Worm (Caenorhabditis elegans) whole organism, midembryonic: ENCODE data around the gene K08D8.4.

ENCODE experiments used
- T22C8.4 ChIP-seq: fragments of 200-800 bp; sonication (Bioruptor generic); IDR thresholded peaks from 2 replicates; pipeline ENCODE4 v1.3.6; 2022; ENCODE audit warnings: missing genetic modification characterization, missing compliant biosample characterization
- cog-1 ChIP-seq: sonication (generic microtip); optimal IDR thresholded peaks from 2 replicates; lab custom pipeline; 2016; ENCODE audit warnings: missing genetic modification characterization, missing compliant biosample characterization
- flt-1 ChIP-seq: fragments of 200-800 bp; sonication (Bioruptor generic); IDR thresholded peaks from 2 replicates; pipeline ENCODE4 v1.3.6; 2022; ENCODE audit warnings: missing genetic modification characterization, missing compliant biosample characterization
- klf-2 ChIP-seq: fragments of 200-800 bp; sonication (Bioruptor generic); conservative IDR thresholded peaks from 2 replicates; pipeline ENCODE4 v1.3.6; 2022; ENCODE audit warnings: missing genetic modification reagents, missing genetic modification characterization, missing compliant biosample characterization
- med-1 ChIP-seq: sonication (generic microtip); optimal IDR thresholded peaks from 2 replicates; lab custom pipeline; 2017; ENCODE audit warnings: missing genetic modification characterization, mild to moderate bottlenecking, missing compliant biosample characterization, antibody characterized with exemption, missing genetic modification reagents; ENCODE audit not compliant: insufficient read depth
- ref-1 ChIP-seq: fragments of 200-800 bp; sonication (Bioruptor generic); conservative IDR thresholded peaks from 2 replicates; pipeline ENCODE4 v1.3.6; 2022; ENCODE audit warnings: missing genetic modification reagents, missing genetic modification characterization, missing compliant biosample characterization
- tab-1 ChIP-seq: fragments of 200-800 bp; sonication (Bioruptor generic); IDR thresholded peaks from 2 replicates; pipeline ENCODE4 v1.3.6; 2022; ENCODE audit warnings: missing genetic modification characterization, missing compliant biosample characterization
- ztf-23 ChIP-seq: fragments of 200-800 bp; sonication (Bioruptor generic); IDR thresholded peaks from 2 replicates; pipeline ENCODE4 v1.3.6; 2022; ENCODE audit warnings: missing genetic modification reagents, missing genetic modification characterization, missing compliant biosample characterization
- ztf-29 ChIP-seq: fragments of 200-800 bp; sonication (Bioruptor generic); IDR thresholded peaks from 2 replicates; pipeline ENCODE4 v1.3.6; 2022; ENCODE audit warnings: missing genetic modification reagents, missing genetic modification characterization, missing compliant biosample characterization

The K08D8.4 gene

DNA sequence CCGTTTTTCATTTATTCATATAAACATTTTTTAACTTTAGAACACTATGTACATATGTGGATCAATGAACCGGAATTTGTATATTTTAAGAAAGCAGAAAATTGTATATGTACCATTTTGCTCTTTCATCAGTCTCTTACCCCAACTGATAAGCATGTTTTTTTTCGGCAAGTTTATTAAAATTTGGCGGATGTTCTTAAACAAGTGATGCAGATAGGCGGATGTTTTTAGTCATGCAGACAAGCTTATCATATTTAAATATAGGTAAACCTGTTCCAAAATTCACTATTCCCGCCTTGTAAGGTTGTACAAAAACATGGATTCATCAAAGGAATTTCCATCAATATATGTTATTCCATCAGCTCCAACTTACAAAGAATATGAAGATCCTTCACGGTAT is 10.4 kb downstream of the K08D8.4 start, which contains the start of gene K08D8.9:
K08D8.9 (plus strand) TSS at position 301 of the 400 bp plus-strand sequence.
- TF ChIP-seq cog-1 (tag; lab: Kevin White, UChicago) (no peak), tab-1 (no peak), ztf-29 (GFP tag; lab: Robert Waterston, UW) (no peak), ztf-23 (GFP tag; lab: Robert Waterston, UW) (no peak), flt-1 (GFP tag; lab: Robert Waterston, UW) (no peak), klf-2 (GFP tag; lab: Robert Waterston, UW) (no peak)

DNA sequence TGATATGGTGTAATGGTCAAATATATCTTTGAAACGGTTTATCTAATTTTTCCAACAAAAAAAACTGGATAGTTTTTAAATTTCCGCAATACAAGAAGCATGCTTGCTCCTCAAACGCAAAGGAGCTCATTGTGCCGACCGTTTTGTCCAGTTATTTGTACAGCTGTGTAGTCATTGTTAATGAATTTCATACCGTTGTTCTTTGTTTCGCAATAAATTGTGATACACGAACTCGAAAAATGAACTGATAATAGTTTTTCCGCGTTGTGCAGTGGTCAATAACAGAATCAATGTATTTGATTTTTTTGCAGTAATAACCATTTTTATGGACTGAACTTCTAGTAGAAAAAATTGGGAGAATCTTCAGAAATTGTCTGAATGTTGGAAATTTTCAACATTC is 11.0 kb downstream of the K08D8.4 start:
- TF ChIP-seq T22C8.4 (GFP tag; lab: Robert Waterston, UW) (no peak), med-1 (GFP tag; lab: Kevin White, UChicago) (no peak), cog-1 (tag; lab: Kevin White, UChicago) (no peak), klf-2 (GFP tag; lab: Robert Waterston, UW) (no peak), ztf-29 (GFP tag; lab: Robert Waterston, UW) (no peak), tab-1 (no peak), ztf-23 (GFP tag; lab: Robert Waterston, UW) (no peak), ref-1 (no peak), flt-1 (GFP tag; lab: Robert Waterston, UW) (no peak)

ce11 chrIV:12897146-12897545 is 12.7 kb downstream of the K08D8.4 start:
- no peak for TF ChIP-seq klf-2 (GFP tag; lab: Robert Waterston, UW)
- TF ChIP-seq ztf-23 (GFP tag; lab: Robert Waterston, UW) = no peak
- no peak for TF ChIP-seq ref-1
- no peak for TF ChIP-seq tab-1
- TF ChIP-seq cog-1 (tag; lab: Kevin White, UChicago) = no peak
- no peak for TF ChIP-seq T22C8.4 (GFP tag; lab: Robert Waterston, UW)
- TF ChIP-seq med-1 (GFP tag; lab: Kevin White, UChicago) = no peak
- TF ChIP-seq flt-1 (GFP tag; lab: Robert Waterston, UW) = no peak
- no peak for TF ChIP-seq ztf-29 (GFP tag; lab: Robert Waterston, UW)

ce11 chrIV:12896371-12896882 is 13.4 kb downstream of the K08D8.4 start, which contains the start of gene K08D8.7:
Gene K08D8.7 (plus strand): TSS chrIV:12896832.
- TF ChIP-seq med-1 (GFP tag; lab: Kevin White, UChicago) = no peak
- TF ChIP-seq ztf-23 (GFP tag; lab: Robert Waterston, UW) = no peak
- TF ChIP-seq ztf-29 (GFP tag; lab: Robert Waterston, UW) = no peak
- TF ChIP-seq tab-1 = no peak
- TF ChIP-seq cog-1 (tag; lab: Kevin White, UChicago) = no peak
- no peak for TF ChIP-seq T22C8.4 (GFP tag; lab: Robert Waterston, UW)
- TF ChIP-seq klf-2 (GFP tag; lab: Robert Waterston, UW) = no peak
- no peak for TF ChIP-seq ref-1
- TF ChIP-seq flt-1 (GFP tag; lab: Robert Waterston, UW) = no peak

DNA sequence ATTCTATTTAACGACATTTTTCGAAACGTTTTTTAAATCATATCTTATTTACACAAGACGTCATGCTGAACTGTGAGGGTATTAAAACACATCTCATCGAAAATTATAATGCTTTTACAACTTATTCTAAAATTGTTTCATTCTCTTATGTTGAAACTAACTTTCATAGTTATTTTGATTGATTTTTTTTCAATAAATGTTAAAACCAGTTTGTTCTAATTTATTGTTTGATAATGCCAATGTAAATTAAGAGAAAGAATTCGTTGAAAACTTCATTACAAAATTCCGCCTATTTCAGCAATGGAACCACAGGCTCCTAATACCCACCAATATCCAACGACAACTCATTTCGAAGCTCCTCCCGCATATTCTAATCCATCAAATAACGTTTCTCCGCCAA is 14.8 kb downstream of the K08D8.4 start, which contains the start of gene K08D8.11:
K08D8.11 (plus strand) TSS at position 301 of the 400 bp plus-strand sequence.
- no peak for TF ChIP-seq ztf-29 (GFP tag; lab: Robert Waterston, UW)
- no peak for TF ChIP-seq T22C8.4 (GFP tag; lab: Robert Waterston, UW)
- no peak for TF ChIP-seq cog-1 (tag; lab: Kevin White, UChicago)
- TF ChIP-seq klf-2 (GFP tag; lab: Robert Waterston, UW) = no peak
- no peak for TF ChIP-seq tab-1
- TF ChIP-seq ref-1 = no peak
- no peak for TF ChIP-seq flt-1 (GFP tag; lab: Robert Waterston, UW)
- no peak for TF ChIP-seq med-1 (GFP tag; lab: Kevin White, UChicago)
- no peak for TF ChIP-seq ztf-23 (GFP tag; lab: Robert Waterston, UW)

DNA sequence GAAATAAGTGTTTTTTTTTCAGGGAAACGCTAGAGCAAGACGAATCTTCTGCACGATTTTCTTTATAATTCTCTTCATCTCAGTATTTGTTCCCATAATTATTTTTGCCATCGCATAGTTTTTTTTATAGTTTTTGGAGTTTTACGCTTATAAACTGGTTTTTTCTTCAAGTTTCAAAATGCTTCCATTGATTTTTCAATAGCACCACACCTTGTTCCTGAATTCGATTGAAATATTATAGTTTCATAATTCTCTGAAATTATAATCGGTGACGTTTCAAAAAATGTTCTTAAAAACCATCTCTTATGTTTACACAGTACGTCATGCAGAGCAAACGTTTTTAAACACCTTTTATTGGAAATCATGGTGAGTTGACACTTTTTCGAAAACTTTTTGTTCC is 16.6 kb downstream of the K08D8.4 start, which contains the start of gene K08D8.12:
K08D8.12 (plus strand) TSS at position 301 of the 400 bp plus-strand sequence.
- TF ChIP-seq ztf-29 (GFP tag; lab: Robert Waterston, UW) = no peak

DNA sequence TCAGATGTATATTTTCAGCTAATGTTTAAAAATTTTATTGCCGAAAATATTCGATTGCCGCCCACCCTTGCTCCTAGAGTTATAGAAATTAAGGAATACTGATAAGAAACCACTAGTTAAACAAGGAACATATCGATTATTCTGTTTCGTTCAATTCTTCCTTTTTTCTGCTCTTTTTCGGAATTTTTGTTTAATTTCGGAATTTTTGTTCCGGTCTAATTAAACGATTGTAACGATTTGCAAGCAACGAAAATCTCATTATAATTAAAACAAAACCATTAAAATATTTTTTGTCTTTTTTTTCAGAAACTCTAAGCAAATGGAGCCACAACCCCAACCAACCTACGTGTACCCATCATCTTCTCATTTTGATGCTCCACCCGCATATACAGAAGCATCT is 17.6 kb downstream of the K08D8.4 start, which contains the start of gene K08D8.1:
K08D8.1 (plus strand) TSS at position 301 of the 400 bp plus-strand sequence.
- TF ChIP-seq ztf-29 (GFP tag; lab: Robert Waterston, UW) (no peak), klf-2 (GFP tag; lab: Robert Waterston, UW) (no peak), flt-1 (GFP tag; lab: Robert Waterston, UW) (no peak), cog-1 (tag; lab: Kevin White, UChicago) (no peak), T22C8.4 (GFP tag; lab: Robert Waterston, UW) (no peak), tab-1 (no peak), ref-1 (no peak), ztf-23 (GFP tag; lab: Robert Waterston, UW) (no peak), med-1 (GFP tag; lab: Kevin White, UChicago) (no peak)

ce11 chrIV:12891080-12891479 is 18.7 kb downstream of the K08D8.4 start:
- no peak for TF ChIP-seq ref-1
- no peak for TF ChIP-seq ztf-23 (GFP tag; lab: Robert Waterston, UW)
- TF ChIP-seq cog-1 (tag; lab: Kevin White, UChicago) = no peak
- no peak for TF ChIP-seq klf-2 (GFP tag; lab: Robert Waterston, UW)
- no peak for TF ChIP-seq T22C8.4 (GFP tag; lab: Robert Waterston, UW)
- no peak for TF ChIP-seq med-1 (GFP tag; lab: Kevin White, UChicago)
- no peak for TF ChIP-seq tab-1
- TF ChIP-seq ztf-29 (GFP tag; lab: Robert Waterston, UW) = no peak
- no peak for TF ChIP-seq flt-1 (GFP tag; lab: Robert Waterston, UW)

- TF ChIP-seq flt-1 (GFP tag; lab: Robert Waterston, UW) = no peak
- no peak for TF ChIP-seq ztf-29 (GFP tag; lab: Robert Waterston, UW)
Observed at ce11 chrIV:12890445-12890844, 19.4 kb downstream of the K08D8.4 start, which contains the start of gene K08D8.6. Gene K08D8.6 (minus strand): TSS chrIV:12890508.

ce11 chrIV:12886012-12886411 is 23.8 kb downstream of the K08D8.4 start:
- TF ChIP-seq ref-1 (no peak), ztf-23 (GFP tag; lab: Robert Waterston, UW) (no peak), T22C8.4 (GFP tag; lab: Robert Waterston, UW) (no peak), flt-1 (GFP tag; lab: Robert Waterston, UW) (no peak), ztf-29 (GFP tag; lab: Robert Waterston, UW) (no peak), tab-1 (no peak), cog-1 (tag; lab: Kevin White, UChicago) (no peak), med-1 (GFP tag; lab: Kevin White, UChicago) (no peak), klf-2 (GFP tag; lab: Robert Waterston, UW) (no peak)
